Worm (Caenorhabditis elegans): Measurements from ENCODE around the gene Y62E10A.24.

Y62E10A.24 gene

ce11 chrIV:13415739-13416271 is 45.3 kb downstream of the Y62E10A.24 start, which contains the start of the genes pik-1 and aptf-2:
pik-1 (plus strand) TSS chrIV:13416041.
aptf-2 (minus strand) TSS chrIV:13416051.
- TF ChIP-seq tbx-11 (GFP tag; IDR thresholded peaks at IDR 0.05) (no peak), hnd-1 (tag; optimal IDR thresholded peaks at IDR 0.05) (no peak), tbx-37 (GFP tag; conservative IDR thresholded peaks at IDR 0.05) (no peak), hmbx-1 (tag; optimal IDR thresholded peaks at IDR 0.05) (no peak), tra-4 (tag; optimal IDR thresholded peaks at IDR 0.05) (no peak), B0310.2 (tag; optimal IDR thresholded peaks at IDR 0.05) (no peak), ama-1 (optimal IDR thresholded peaks at IDR 0.05) (no peak), hmg-4 (GFP tag; optimal IDR thresholded peaks at IDR 0.05) (no peak), ceh-36 (tag; optimal IDR thresholded peaks at IDR 0.05) (no peak), ceh-13 (GFP tag; optimal IDR thresholded peaks at IDR 0.05) (no peak), pes-1 (GFP tag; IDR thresholded peaks at IDR 0.05) (no peak), sea-1 (GFP tag; conservative IDR thresholded peaks at IDR 0.05) (no peak)
